Worm (Caenorhabditis elegans): Measurements from ENCODE around the gene F56C9.3.
A peak's percentile ranks its signal among the peaks of the same experiment; 100 is the strongest.

The F56C9.3 gene

DNA sequence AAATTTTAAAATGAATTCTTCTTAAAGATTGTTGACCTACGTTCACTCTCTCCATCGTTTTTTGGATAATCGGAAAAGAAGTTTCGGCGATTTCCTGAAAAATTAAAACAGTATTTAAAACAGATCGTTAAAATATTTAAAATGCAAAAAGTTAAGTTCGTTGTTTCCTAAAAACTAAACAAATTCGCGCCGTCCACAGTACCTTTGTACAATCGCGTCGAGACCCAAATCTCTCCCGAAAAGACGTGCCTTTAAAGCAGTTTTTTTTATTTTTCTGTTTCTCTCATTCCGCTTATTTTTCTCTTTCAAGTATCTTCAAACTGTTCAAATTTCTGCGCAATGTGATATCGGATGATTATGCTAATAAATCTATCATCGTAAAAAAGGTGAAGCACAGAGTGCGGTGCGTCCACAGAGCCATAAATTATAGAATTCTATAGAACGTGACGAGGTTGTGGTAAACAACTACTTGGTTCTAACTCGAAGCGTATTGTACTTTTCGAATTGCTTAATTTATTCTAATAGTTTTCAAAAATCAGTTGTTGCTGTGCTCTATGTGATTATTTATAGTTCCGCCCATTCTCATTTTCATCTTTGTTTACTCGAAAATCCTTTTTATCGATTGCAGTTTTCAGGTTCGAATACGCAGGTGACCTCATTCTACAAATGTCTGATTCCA is at the start of gene F56C9.3, which contains the start of gene F56C9.6:
F56C9.3 (plus strand) TSS at position 629 of the 679 bp plus-strand sequence.
F56C9.6 (minus strand) TSS at position 112 of the 679 bp plus-strand sequence.
- no peak for TF ChIP-seq ceh-8 (GFP tag; optimal IDR thresholded peaks at IDR 0.05)
- TF ChIP-seq mef-2 (tag; optimal IDR thresholded peaks at IDR 0.05) = no peak
- TF ChIP-seq grh-1 (GFP tag; IDR thresholded peaks at IDR 0.05) = no peak
- no peak for TF ChIP-seq fkh-8 (tag; optimal IDR thresholded peaks at IDR 0.05)
- no peak for TF ChIP-seq nhr-12 (tag; optimal IDR thresholded peaks at IDR 0.05)
- TF ChIP-seq jun-1 (tag; optimal IDR thresholded peaks at IDR 0.05) = no peak
- no peak for TF ChIP-seq pqm-1 (tag; optimal IDR thresholded peaks at IDR 0.05)
- no peak for TF ChIP-seq egl-13 (tag; optimal IDR thresholded peaks at IDR 0.05)
- no peak for TF ChIP-seq C16A3.4 (tag; optimal IDR thresholded peaks at IDR 0.05)
- TF ChIP-seq tbx-2 (tag; optimal IDR thresholded peaks at IDR 0.05) = no peak
- TF ChIP-seq unc-30 (tag; optimal IDR thresholded peaks at IDR 0.05) = no peak
- no peak for TF ChIP-seq zip-4 (GFP tag; optimal IDR thresholded peaks at IDR 0.05)
- TF ChIP-seq pax-3 (tag; optimal IDR thresholded peaks at IDR 0.05) = no peak
- TF ChIP-seq ztf-4 (tag; optimal IDR thresholded peaks at IDR 0.05) = no peak
- no peak for TF ChIP-seq swsn-7 (tag; optimal IDR thresholded peaks at IDR 0.05)
- TF ChIP-seq ets-5 (GFP tag; IDR thresholded peaks at IDR 0.05) = no peak
- TF ChIP-seq sptf-1 (tag; optimal IDR thresholded peaks at IDR 0.05) = no peak
- TF ChIP-seq alr-1 (tag; optimal IDR thresholded peaks at IDR 0.05; ENCODE audit: borderline replicate concordance) = no peak

DNA sequence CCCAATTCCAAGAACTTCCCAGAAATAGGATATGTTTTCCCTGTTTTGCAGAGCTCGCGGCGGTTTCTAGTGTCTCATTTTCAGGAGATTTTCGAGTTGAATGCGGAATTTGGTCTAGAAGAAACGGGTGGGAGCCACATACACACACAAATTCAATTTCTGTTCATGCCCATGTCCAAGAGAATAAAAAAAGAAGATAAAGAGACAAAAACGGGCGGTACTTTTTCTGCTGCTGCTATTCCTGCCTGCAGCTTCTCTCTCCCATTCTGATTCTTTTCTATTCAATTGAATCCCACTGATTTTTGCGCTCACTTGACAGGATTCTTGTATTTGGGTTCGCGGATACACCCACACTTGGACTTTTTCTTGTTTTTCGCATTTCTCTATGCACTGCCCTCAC is 48.5 kb upstream of the F56C9.3 start:
- peak; percentile 50 for TF ChIP-seq fkh-10 (GFP tag; optimal IDR thresholded peaks at IDR 0.05)
- TF ChIP-seq lir-3 (tag; optimal IDR thresholded peaks at IDR 0.05; ENCODE audit: poor library complexity) = no peak
- no peak for TF ChIP-seq elt-3 (tag; optimal IDR thresholded peaks at IDR 0.05)
- TF ChIP-seq lin-14 (GFP tag; optimal IDR thresholded peaks at IDR 0.05) = peak; percentile 34
- no peak for TF ChIP-seq alr-1 (tag; optimal IDR thresholded peaks at IDR 0.05; ENCODE audit: borderline replicate concordance)
- TF ChIP-seq dpl-1 (GFP tag; optimal IDR thresholded peaks at IDR 0.05) = no peak
- no peak for TF ChIP-seq mef-2 (tag; optimal IDR thresholded peaks at IDR 0.05)
- TF ChIP-seq unc-98 (GFP tag; IDR thresholded peaks at IDR 0.05) = no peak

DNA sequence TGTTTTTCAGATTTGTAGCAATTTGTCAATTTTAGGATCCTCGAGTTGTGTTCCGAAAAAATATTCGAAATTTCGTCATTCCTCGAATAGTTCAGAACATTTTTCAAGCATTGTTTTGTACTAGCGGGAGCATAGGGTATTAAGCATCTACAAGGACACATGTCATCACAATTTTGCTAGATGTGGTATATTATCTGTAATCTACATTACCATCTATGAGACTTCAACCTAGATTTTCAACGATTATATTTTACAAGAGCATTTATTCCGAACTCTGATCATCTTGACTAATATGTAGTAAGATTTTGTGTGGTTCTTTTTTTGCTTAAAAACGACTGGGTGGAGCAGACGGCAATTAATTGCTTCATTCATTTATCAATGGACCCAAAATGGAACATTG is 48.1 kb upstream of the F56C9.3 start:
- TF ChIP-seq swsn-7 (tag; optimal IDR thresholded peaks at IDR 0.05) (no peak), lin-35 (GFP tag; optimal IDR thresholded peaks at IDR 0.05) (no peak), fos-1 (tag; optimal IDR thresholded peaks at IDR 0.05) (no peak), C04F5.9 (tag; optimal IDR thresholded peaks at IDR 0.05) (no peak), nhr-11 (tag; optimal IDR thresholded peaks at IDR 0.05) (no peak), hlh-4 (tag; optimal IDR thresholded peaks at IDR 0.05) (no peak), pax-3 (tag; optimal IDR thresholded peaks at IDR 0.05) (no peak), tbx-2 (tag; optimal IDR thresholded peaks at IDR 0.05) (no peak), unc-86 (tag; optimal IDR thresholded peaks at IDR 0.05) (no peak), hpl-2 (GFP tag; optimal IDR thresholded peaks at IDR 0.05) (no peak), sup-37 (GFP tag; optimal IDR thresholded peaks at IDR 0.05) (no peak), mdl-1 (tag; optimal IDR thresholded peaks at IDR 0.05) (no peak), rnt-1 (tag; optimal IDR thresholded peaks at IDR 0.05) (no peak), efl-1 (optimal IDR thresholded peaks at IDR 0.05) (no peak), efl-1 (GFP tag; optimal IDR thresholded peaks at IDR 0.05 in 1 of 2) (no peak), mep-1 (tag; optimal IDR thresholded peaks at IDR 0.05) (no peak), dsc-1 (tag; optimal IDR thresholded peaks at IDR 0.05) (no peak), fkh-10 (GFP tag; optimal IDR thresholded peaks at IDR 0.05) (no peak)

All from whole organism, L1 larva.